Worm (Caenorhabditis elegans) whole organism, L4 larva: ENCODE data around the gene Y54G2A.52.

Experiments
- D1046.2 ChIP-seq: fragments of 200-800 bp; sonication (Bioruptor generic); IDR thresholded peaks from 2 replicates; pipeline ENCODE4 v1.3.6; 2022; ENCODE audit warnings: missing genetic modification characterization, missing compliant biosample characterization
- F10B5.3 ChIP-seq: sonication (generic microtip); optimal IDR thresholded peaks from 2 replicates; lab custom pipeline; 2016; ENCODE audit warnings: mild to moderate bottlenecking, missing genetic modification characterization, missing compliant biosample characterization
- F44E2.7 ChIP-seq: fragments of 200-800 bp; sonication (Bioruptor generic); IDR thresholded peaks from 2 replicates; pipeline ENCODE4 v2.1.2; 2022; ENCODE audit warnings: missing genetic modification characterization, missing compliant biosample characterization
- T26A8.4 ChIP-seq: fragments of 200-800 bp; sonication (Bioruptor generic); IDR thresholded peaks from 2 replicates; pipeline ENCODE4 v1.3.6; 2022; ENCODE audit warnings: missing genetic modification characterization, missing compliant biosample characterization
- ZK337.2 ChIP-seq: fragments of 200-800 bp; sonication (Bioruptor generic); IDR thresholded peaks from 2 replicates; pipeline ENCODE4 v1.3.6; 2022; ENCODE audit warnings: missing genetic modification reagents, missing genetic modification characterization, missing compliant biosample characterization
- aha-1 ChIP-seq: fragments of 150-350 bp; peaks from one replicate; lab custom pipeline; 2014; ENCODE audit warnings: missing biosample characterization, missing genetic modification characterization
- ama-1 ChIP-seq: fragments of 150-350 bp; optimal IDR thresholded peaks from 2 replicates; lab custom pipeline; 2014; ENCODE audit warnings: inconsistent platforms, mixed read lengths
- arid-1 ChIP-seq: fragments of 200-800 bp; sonication (Bioruptor generic); conservative IDR thresholded peaks from 2 replicates; pipeline ENCODE4 v1.3.6; 2022; ENCODE audit warnings: missing genetic modification reagents, missing genetic modification characterization, missing compliant biosample characterization
- ceh-32 ChIP-seq: sonication (generic microtip); optimal IDR thresholded peaks from 2 replicates; lab custom pipeline; 2016; ENCODE audit warnings: mild to moderate bottlenecking, missing genetic modification characterization, missing compliant biosample characterization; ENCODE audit not compliant: poor library complexity
- ctbp-1 ChIP-seq: fragments of 200-800 bp; sonication (Bioruptor generic); IDR thresholded peaks from 2 replicates; pipeline ENCODE4 v1.3.6; 2022; ENCODE audit warnings: missing genetic modification reagents, missing genetic modification characterization, missing compliant biosample characterization
- dpl-1 ChIP-seq: fragments of 150-350 bp; optimal IDR thresholded peaks from 2 replicates; lab custom pipeline; 2014; ENCODE audit warnings: missing biosample characterization, missing genetic modification reagents, missing genetic modification characterization
- egl-27 ChIP-seq: sonication (generic microtip); optimal IDR thresholded peaks from 3 replicates; lab custom pipeline; 2017; ENCODE audit warnings: missing biosample characterization, missing genetic modification reagents, missing genetic modification characterization
- hif-1 ChIP-seq, 2 experiments: sonication (generic microtip); optimal IDR thresholded peaks; 2 replicates each; lab custom pipeline; 2016 to 2017; ENCODE audit warnings: missing compliant biosample characterization in 2 of 2, missing genetic modification characterization in 2 of 2, missing genetic modification reagents in 2 of 2, missing genotype in 2 of 2, mild to moderate bottlenecking in 1 of 2
- hlh-11 ChIP-seq: fragments of 200-800 bp; sonication (Bioruptor generic); optimal IDR thresholded peaks from 2 replicates; lab custom pipeline; 2018; ENCODE audit warnings: mild to moderate bottlenecking, missing genetic modification characterization, missing compliant biosample characterization
- hmg-1.1 ChIP-seq: fragments of 200-800 bp; sonication (Bioruptor generic); IDR thresholded peaks from 2 replicates; pipeline ENCODE4 v1.3.6; 2022; ENCODE audit warnings: missing genetic modification reagents, missing genetic modification characterization, missing compliant biosample characterization
- jun-1 ChIP-seq: fragments of 150-350 bp; optimal IDR thresholded peaks from 2 replicates; lab custom pipeline; 2014; ENCODE audit warnings: missing biosample characterization, missing genetic modification reagents, missing genetic modification characterization
- lim-7 ChIP-seq: fragments of 200-800 bp; sonication (Bioruptor generic); IDR thresholded peaks from 2 replicates; pipeline ENCODE4 v1.3.6; 2022; ENCODE audit warnings: missing genetic modification characterization, missing compliant biosample characterization
- lin-1 ChIP-seq: fragments of 200-800 bp; sonication (Bioruptor generic); IDR thresholded peaks from 2 replicates; pipeline ENCODE4 v1.3.6; 2022; ENCODE audit warnings: missing genetic modification reagents, missing genetic modification characterization, missing compliant biosample characterization
- lin-15B ChIP-seq: fragments of 150-350 bp; sonication (generic microtip); optimal IDR thresholded peaks from 3 replicates; lab custom pipeline; 2014; ENCODE audit warnings: missing biosample characterization, missing genetic modification characterization
- lin-29 ChIP-seq: fragments of 200-800 bp; sonication (Bioruptor generic); IDR thresholded peaks from 2 replicates; pipeline ENCODE4 v1.3.6; 2022; ENCODE audit warnings: missing genetic modification reagents, missing genetic modification characterization, missing compliant biosample characterization
- lin-38 ChIP-seq: fragments of 200-800 bp; sonication (Bioruptor generic); IDR thresholded peaks from 2 replicates; pipeline ENCODE4 v1.3.6; 2022; ENCODE audit warnings: missing genetic modification reagents, missing genetic modification characterization, missing compliant biosample characterization
- lsy-2 ChIP-seq, 2 experiments: fragments of 150-350 bp in 1 of 2; sonication (generic microtip) in 1 of 2; optimal IDR thresholded peaks; 2 replicates each; lab custom pipeline; 2014 to 2017; ENCODE audit warnings: missing biosample characterization in 2 of 2, missing genetic modification characterization in 2 of 2
- madf-5 ChIP-seq, 2 experiments: fragments of 200-800 bp; sonication (Bioruptor generic); IDR thresholded peaks; 2 replicates each; pipeline ENCODE4 v1.3.6; 2022; ENCODE audit warnings: missing compliant biosample characterization in 2 of 2, missing genetic modification characterization in 2 of 2
- madf-9 ChIP-seq: fragments of 200-800 bp; sonication (Bioruptor generic); conservative IDR thresholded peaks from 2 replicates; pipeline ENCODE4 v1.3.6; 2022; ENCODE audit warnings: missing genetic modification reagents, missing genetic modification characterization, missing compliant biosample characterization
- mep-1 ChIP-seq: fragments of 150-350 bp; sonication (generic microtip); optimal IDR thresholded peaks from 3 replicates; lab custom pipeline; 2014; ENCODE audit warnings: missing biosample characterization, missing genetic modification characterization
- mes-2 ChIP-seq: sonication (generic microtip); optimal IDR thresholded peaks from 2 replicates; lab custom pipeline; 2016; ENCODE audit warnings: missing genotype, mild to moderate bottlenecking, missing genetic modification characterization, missing compliant biosample characterization; ENCODE audit not compliant: poor library complexity, severe bottlenecking
- nhr-10 ChIP-seq: fragments of 150-350 bp; optimal IDR thresholded peaks from 2 replicates; lab custom pipeline; 2014; ENCODE audit warnings: missing biosample characterization, missing genetic modification characterization
- nhr-41 ChIP-seq: fragments of 200-800 bp; sonication (Bioruptor generic); IDR thresholded peaks from 2 replicates; pipeline ENCODE4 v1.3.6; 2022; ENCODE audit warnings: missing genetic modification reagents, missing genetic modification characterization, missing compliant biosample characterization
- nhr-6 ChIP-seq: fragments of 150-350 bp; optimal IDR thresholded peaks from 2 replicates; lab custom pipeline; 2014; ENCODE audit warnings: missing biosample characterization, missing genetic modification characterization
- nhr-77 ChIP-seq: fragments of 150-350 bp; optimal IDR thresholded peaks from 2 replicates; lab custom pipeline; 2014; ENCODE audit warnings: missing biosample characterization, missing genetic modification characterization
- rbr-2 ChIP-seq: sonication (generic microtip); optimal IDR thresholded peaks from 2 replicates; lab custom pipeline; 2016; ENCODE audit warnings: missing genotype, missing genetic modification characterization, missing compliant biosample characterization
- sdz-12 ChIP-seq: fragments of 200-800 bp; sonication (Bioruptor generic); optimal IDR thresholded peaks from 2 replicates; lab custom pipeline; 2018; ENCODE audit warnings: mild to moderate bottlenecking, missing genetic modification characterization, missing compliant biosample characterization
- set-16 ChIP-seq: fragments of 200-800 bp; sonication (Bioruptor generic); IDR thresholded peaks from 2 replicates; pipeline ENCODE4 v1.3.6; 2022; ENCODE audit warnings: missing genetic modification reagents, missing genetic modification characterization, missing compliant biosample characterization
- skn-1 ChIP-seq: fragments of 150-350 bp; optimal IDR thresholded peaks from 2 replicates; lab custom pipeline; 2014; ENCODE audit warnings: missing biosample characterization, missing genetic modification characterization
- snpc-1.2 ChIP-seq: fragments of 200-800 bp; sonication (Bioruptor generic); IDR thresholded peaks from 2 replicates; pipeline ENCODE4 v1.3.6; 2022; ENCODE audit warnings: missing genetic modification reagents, missing genetic modification characterization, missing compliant biosample characterization
- spr-1 ChIP-seq: sonication (generic microtip); optimal IDR thresholded peaks from 2 replicates; lab custom pipeline; 2016; ENCODE audit warnings: mild to moderate bottlenecking, missing genetic modification characterization, missing compliant biosample characterization
- spr-3 ChIP-seq: fragments of 200-800 bp; sonication (Bioruptor generic); optimal IDR thresholded peaks from 2 replicates; lab custom pipeline; 2018; ENCODE audit warnings: mild to moderate bottlenecking, missing genetic modification characterization, missing compliant biosample characterization
- unc-62 ChIP-seq, 3 experiments: fragments of 150-350 bp in 1 of 3; sonication (generic microtip); optimal IDR thresholded peaks in 2 of 3; peaks in 1 of 3; 1 replicate in 1 of 3; 2 replicates in 2 of 3; lab custom pipeline; 2014 to 2017; ENCODE audit warnings: missing biosample characterization in 3 of 3, missing genetic modification characterization in 3 of 3, missing genetic modification reagents in 3 of 3, missing genotype in 1 of 3
- vab-7 ChIP-seq: fragments of 200-800 bp; sonication (Bioruptor generic); IDR thresholded peaks from 2 replicates; pipeline ENCODE4 v1.3.6; 2022; ENCODE audit warnings: missing genetic modification reagents, missing genetic modification characterization, missing compliant biosample characterization
- zip-11 ChIP-seq: fragments of 200-800 bp; sonication (Bioruptor generic); IDR thresholded peaks from 2 replicates; pipeline ENCODE4 v1.3.6; 2022; ENCODE audit warnings: missing genetic modification characterization, missing compliant biosample characterization

Gene Y54G2A.52

ce11 chrIV:2772209-2772851 is 26.2 kb downstream of the Y54G2A.52 start (continued):
- no peak for TF ChIP-seq mes-2 (tag; lab: Kevin White, UChicago)
- peak; percentile 70 for TF ChIP-seq hlh-11 (tag; lab: Kevin White, UChicago)
- no peak for TF ChIP-seq lin-1
- TF ChIP-seq aha-1 (tag; lab: Kevin White, UChicago), result no peak
- no peak for TF ChIP-seq vab-7 (GFP tag; lab: Robert Waterston, UW)
- no peak for TF ChIP-seq lin-15B
- no peak for TF ChIP-seq madf-5 (GFP tag; IDR thresholded peaks at IDR 0.05; lab: Robert Waterston, UW)
- TF ChIP-seq rbr-2 (tag; lab: Kevin White, UChicago), result no peak
- no peak for TF ChIP-seq hmg-1.1 (GFP tag; lab: Robert Waterston, UW)
- TF ChIP-seq hif-1 (tag; optimal IDR thresholded peaks at IDR 0.05; lab: Kevin White, UChicago), result no peak
- TF ChIP-seq nhr-41 (GFP tag; lab: Robert Waterston, UW), result no peak
- TF ChIP-seq ctbp-1 (GFP tag; lab: Robert Waterston, UW), result no peak
- TF ChIP-seq set-16, result peak; percentile 85
- TF ChIP-seq sdz-12, result no peak
- TF ChIP-seq spr-3 (GFP tag; lab: Kevin White, UChicago), result no peak
- TF ChIP-seq ZK337.2 (GFP tag; lab: Robert Waterston, UW), result no peak
- TF ChIP-seq nhr-77, result no peak
- no peak for TF ChIP-seq madf-9 (GFP tag; lab: Robert Waterston, UW)
- TF ChIP-seq ama-1 (lab: Kevin White, UChicago), result peak; percentile 50
- no peak for TF ChIP-seq mep-1 (tag; lab: Kevin White, UChicago)
- peak in 1 of 2 experiments; percentile 58 for TF ChIP-seq unc-62 (GFP tag; optimal IDR thresholded peaks at IDR 0.05 in 1 of 2; lab: Kevin White, UChicago)
- no peak for TF ChIP-seq unc-62 (tag; optimal IDR thresholded peaks at IDR 0.05; lab: Kevin White, UChicago)
- no peak for TF ChIP-seq skn-1
- TF ChIP-seq nhr-10, result no peak

ce11 chrIV:2771692-2772091 is 26.8 kb downstream of the Y54G2A.52 start, which contains the start of gene Y54G2A.11:
Gene Y54G2A.11 (minus strand): TSS chrIV:2771792.
- no peak for TF ChIP-seq jun-1 (tag; lab: Kevin White, UChicago)
- TF ChIP-seq zip-11 (GFP tag; lab: Robert Waterston, UW), result no peak
- no peak for TF ChIP-seq D1046.2 (GFP tag; lab: Robert Waterston, UW)
- TF ChIP-seq spr-1, result no peak

DNA sequence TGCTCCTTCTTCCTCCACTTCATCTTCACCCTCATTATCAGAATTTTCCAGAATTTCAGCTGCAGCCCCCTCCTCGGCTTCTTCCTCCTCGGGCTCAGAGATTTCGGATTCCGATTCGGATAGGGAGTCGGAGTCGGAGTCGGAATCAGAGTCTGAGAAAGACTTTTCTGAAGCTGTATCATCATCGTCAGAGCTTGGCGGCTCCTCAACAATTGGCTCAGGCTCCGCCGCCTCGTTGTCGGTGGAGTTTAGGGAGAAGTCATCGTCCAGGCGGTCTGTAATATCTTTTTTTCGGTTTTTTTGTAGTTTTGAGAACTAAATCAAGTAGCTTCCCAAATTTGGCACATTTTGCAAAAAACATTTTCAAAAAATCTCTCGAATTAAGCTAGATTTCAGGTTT is 27.7 kb downstream of the Y54G2A.52 start:
- TF ChIP-seq hif-1 (tag; optimal IDR thresholded peaks at IDR 0.05; lab: Kevin White, UChicago) (no peak), lsy-2 (tag; optimal IDR thresholded peaks at IDR 0.05; lab: Kevin White, UChicago) (no peak), ceh-32 (tag; lab: Kevin White, UChicago) (no peak), F10B5.3 (tag; lab: Kevin White, UChicago) (no peak), aha-1 (tag; lab: Kevin White, UChicago) (peak; percentile 93), rbr-2 (tag; lab: Kevin White, UChicago) (no peak), F44E2.7 (GFP tag; lab: Robert Waterston, UW) (no peak), arid-1 (GFP tag; lab: Robert Waterston, UW) (no peak), ZK337.2 (GFP tag; lab: Robert Waterston, UW) (no peak), dpl-1 (GFP tag; lab: Kevin White, UChicago) (no peak), ama-1 (lab: Kevin White, UChicago) (no peak), spr-3 (GFP tag; lab: Kevin White, UChicago) (peak; percentile 12), nhr-6 (tag; lab: Kevin White, UChicago) (no peak), hlh-11 (tag; lab: Kevin White, UChicago) (no peak), lin-29 (no peak), nhr-10 (no peak), lin-38 (GFP tag; lab: Robert Waterston, UW) (no peak), T26A8.4 (GFP tag; lab: Robert Waterston, UW) (no peak), sdz-12 (peak; percentile 52), madf-9 (GFP tag; lab: Robert Waterston, UW) (peak; percentile 6; the same call in 1 of the 2 replicates), snpc-1.2 (GFP tag; lab: Robert Waterston, UW) (peak; percentile 55; the same call in 1 of the 2 replicates), set-16 (peak; percentile 79), egl-27 (tag; lab: Kevin White, UChicago) (no peak), lim-7 (GFP tag; lab: Robert Waterston, UW) (0 out of 2 replicates have a peak, but pooled peaks have one; percentile 37)
